Worm (Caenorhabditis elegans): Measurements from ENCODE around the gene lron-3.

lron-3 gene

DNA sequence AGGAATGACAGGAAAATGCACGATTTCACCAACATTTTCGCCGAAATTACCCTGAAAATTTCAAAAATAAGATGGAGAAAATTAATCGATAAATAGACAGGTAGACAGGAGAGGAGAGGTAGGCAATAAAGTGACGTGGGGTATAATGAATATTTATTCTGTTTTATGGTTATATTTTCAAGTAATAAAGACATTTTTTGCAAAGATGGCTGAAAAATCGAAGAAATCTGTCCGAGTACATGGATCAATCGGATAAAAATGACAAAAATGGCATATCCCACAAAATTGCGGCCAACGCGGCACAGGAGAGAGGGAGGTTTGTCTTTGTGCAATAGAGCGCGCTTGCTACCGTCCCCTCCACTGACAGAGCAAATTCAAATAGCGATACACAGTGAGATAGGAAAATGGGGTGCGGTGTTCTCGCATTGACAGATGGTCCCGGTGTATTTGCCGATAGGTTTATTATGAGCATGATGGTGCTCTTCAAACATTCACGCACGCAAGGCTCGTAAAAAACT, 49.9 kb downstream of the lron-3 start, which contains the start of gene zipt-7.2:
Gene zipt-7.2, minus strand, starts transcription at position 51 of the 518 bp plus-strand sequence.
- peak; percentile 6 for TF ChIP-seq ceh-28 (tag; optimal IDR thresholded peaks at IDR 0.05)
- peak; percentile 41 for TF ChIP-seq lin-15B (tag; optimal IDR thresholded peaks at IDR 0.05)
- no peak for TF ChIP-seq nhr-67 (tag; optimal IDR thresholded peaks at IDR 0.05)
- peak; percentile 59 for TF ChIP-seq lin-39 (tag; optimal IDR thresholded peaks at IDR 0.05)
- TF ChIP-seq hmg-11 (tag; optimal IDR thresholded peaks at IDR 0.05): peak; percentile 36
- TF ChIP-seq elt-3 (tag; optimal IDR thresholded peaks at IDR 0.05): no peak
- no peak for TF ChIP-seq tbx-2 (tag; optimal IDR thresholded peaks at IDR 0.05)

- TF ChIP-seq unc-62 (GFP tag; optimal IDR thresholded peaks at IDR 0.05) (no peak), elt-1 (tag; optimal IDR thresholded peaks at IDR 0.05) (no peak), ama-1 (optimal IDR thresholded peaks at IDR 0.05) (no peak), nhr-25 (tag; optimal IDR thresholded peaks at IDR 0.05) (no peak), jun-1 (tag; optimal IDR thresholded peaks at IDR 0.05) (no peak), nhr-67 (tag; optimal IDR thresholded peaks at IDR 0.05) (no peak), nhr-28 (tag; optimal IDR thresholded peaks at IDR 0.05) (no peak), daf-12 (tag; optimal IDR thresholded peaks at IDR 0.05) (no peak), zag-1 (tag; optimal IDR thresholded peaks at IDR 0.05) (no peak), ceh-16 (tag; optimal IDR thresholded peaks at IDR 0.05) (no peak)
Observed at ce11 chrX:15504795-15505194, 53.0 kb downstream of the lron-3 start, which contains the start of gene tbh-1. Gene tbh-1 (minus strand): TSS chrX:15504895.

DNA sequence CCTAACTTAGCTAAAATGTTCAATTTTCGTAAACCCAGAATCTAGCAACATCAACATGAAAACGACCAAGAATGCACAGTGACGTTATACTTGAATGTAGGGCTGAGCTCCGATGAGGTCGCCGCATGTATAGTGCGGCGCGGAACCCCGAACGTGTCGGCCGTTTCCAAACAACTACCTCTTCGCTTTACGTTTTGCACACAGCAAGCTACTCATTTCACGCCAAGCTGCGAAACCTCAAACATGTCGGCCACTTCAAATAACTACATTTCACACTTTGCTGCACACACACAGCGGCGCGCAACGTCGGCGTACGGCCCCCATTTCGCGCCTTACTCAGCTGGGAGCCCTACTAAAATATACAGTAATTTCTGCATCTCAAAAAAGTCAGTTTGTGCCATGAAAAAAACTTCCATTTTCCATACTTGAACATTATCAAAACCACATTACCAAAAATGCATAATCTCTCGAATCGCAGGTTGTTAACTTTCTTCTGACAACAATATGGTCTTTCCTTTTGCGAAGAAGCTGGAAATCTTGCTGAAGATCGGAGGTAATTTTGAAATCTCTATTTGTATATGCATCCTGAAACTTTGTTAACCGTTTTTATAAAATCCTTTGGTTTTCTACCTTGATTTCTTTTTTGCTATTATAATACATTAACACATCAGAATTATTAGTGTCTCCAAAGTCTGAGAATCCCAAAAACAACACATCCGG, 55.1 kb downstream of the lron-3 start, which contains the start of gene H13N06.7:
Gene H13N06.7, plus strand, starts transcription at position 670 of the 720 bp plus-strand sequence.
- TF ChIP-seq elt-3 (tag; optimal IDR thresholded peaks at IDR 0.05) (no peak), lin-15B (tag; optimal IDR thresholded peaks at IDR 0.05) (no peak), nhr-67 (tag; optimal IDR thresholded peaks at IDR 0.05) (no peak), lsy-12 (tag; optimal IDR thresholded peaks at IDR 0.05) (no peak), ztf-4 (tag; optimal IDR thresholded peaks at IDR 0.05) (no peak), pqm-1 (tag; optimal IDR thresholded peaks at IDR 0.05) (no peak), jun-1 (tag; optimal IDR thresholded peaks at IDR 0.05) (no peak), snpc-4 (tag; optimal IDR thresholded peaks at IDR 0.05) (no peak), nhr-76 (tag; optimal IDR thresholded peaks at IDR 0.05) (no peak), nhr-77 (tag; optimal IDR thresholded peaks at IDR 0.05) (no peak), ceh-28 (tag; optimal IDR thresholded peaks at IDR 0.05) (no peak), ceh-82 (tag; optimal IDR thresholded peaks at IDR 0.05) (no peak), daf-12 (tag; optimal IDR thresholded peaks at IDR 0.05) (no peak), nhr-12 (tag; optimal IDR thresholded peaks at IDR 0.05) (no peak), unc-39 (tag; optimal IDR thresholded peaks at IDR 0.05) (no peak), lin-39 (tag; optimal IDR thresholded peaks at IDR 0.05) (no peak)

DNA sequence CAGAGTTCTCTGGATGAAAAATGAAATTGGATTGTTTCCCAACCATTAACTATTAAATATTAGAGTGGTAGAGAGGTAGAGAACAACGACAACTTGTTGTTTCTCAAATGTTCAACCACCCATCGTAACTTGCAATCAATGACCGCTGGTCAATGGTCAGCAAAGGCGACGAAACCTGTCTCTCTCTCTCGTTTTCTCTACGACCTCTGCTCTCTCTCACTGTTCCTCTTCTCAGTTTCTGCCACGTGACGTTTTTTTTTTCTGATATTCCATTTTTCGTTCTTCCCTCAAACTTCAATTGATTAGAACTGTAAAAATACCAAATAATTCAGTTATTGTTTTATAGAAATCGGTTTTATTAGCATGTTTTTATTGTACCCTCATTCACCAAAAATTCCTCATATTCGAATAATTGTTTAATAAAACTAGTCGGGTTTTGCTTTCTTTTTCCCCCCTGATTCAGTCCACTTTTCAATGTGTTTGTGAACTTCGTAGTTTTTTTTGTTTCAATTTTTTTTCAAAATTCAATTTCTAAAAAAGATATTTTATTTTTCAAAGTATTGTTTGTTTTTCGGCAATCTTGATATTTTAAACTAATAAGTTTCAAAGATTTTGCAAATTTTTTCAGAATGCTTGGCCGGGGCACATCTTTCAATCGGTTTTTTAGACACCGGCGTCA, 60.7 kb downstream of the lron-3 start, which contains the start of gene suox-1:
Gene suox-1, plus strand, starts transcription at position 629 of the 679 bp plus-strand sequence.
- peak; percentile 3 for TF ChIP-seq lsy-12 (tag; optimal IDR thresholded peaks at IDR 0.05)
- TF ChIP-seq lin-39 (tag; optimal IDR thresholded peaks at IDR 0.05): peak; percentile 45
- TF ChIP-seq nhr-23 (tag; optimal IDR thresholded peaks at IDR 0.05): peak; percentile 73
- TF ChIP-seq nhr-43 (tag; optimal IDR thresholded peaks at IDR 0.05; ENCODE audit: poor library complexity, severe bottlenecking): peak; percentile 47
- peak; percentile 48 for TF ChIP-seq ama-1 (optimal IDR thresholded peaks at IDR 0.05)
- TF ChIP-seq nfya-1 (tag; optimal IDR thresholded peaks at IDR 0.05; ENCODE audit: insufficient read depth): peak; percentile 36
- peak; percentile 45 for TF ChIP-seq mdl-1 (tag; optimal IDR thresholded peaks at IDR 0.05)
- peak; percentile 16 for TF ChIP-seq elt-2 (tag; optimal IDR thresholded peaks at IDR 0.05)
- TF ChIP-seq ceh-28 (tag; optimal IDR thresholded peaks at IDR 0.05): no peak
- TF ChIP-seq nhr-67 (tag; optimal IDR thresholded peaks at IDR 0.05): no peak
- TF ChIP-seq daf-12 (tag; optimal IDR thresholded peaks at IDR 0.05): no peak
- no peak for TF ChIP-seq elt-1 (tag; optimal IDR thresholded peaks at IDR 0.05)
- TF ChIP-seq zag-1 (tag; optimal IDR thresholded peaks at IDR 0.05): no peak
- TF ChIP-seq jun-1 (tag; optimal IDR thresholded peaks at IDR 0.05): no peak
- TF ChIP-seq pha-4 (tag; optimal IDR thresholded peaks at IDR 0.05): peak; percentile 14
- no peak for TF ChIP-seq ceh-9 (tag; optimal IDR thresholded peaks at IDR 0.05)
- peak; percentile 48 for TF ChIP-seq nhr-25 (tag; optimal IDR thresholded peaks at IDR 0.05)
- no peak for TF ChIP-seq fkh-2 (tag; optimal IDR thresholded peaks at IDR 0.05)
- TF ChIP-seq pqm-1 (tag; optimal IDR thresholded peaks at IDR 0.05): no peak
- no peak for TF ChIP-seq sea-2 (GFP tag; optimal IDR thresholded peaks at IDR 0.05)
- no peak for TF ChIP-seq nhr-11 (tag; optimal IDR thresholded peaks at IDR 0.05)
